Worm (Caenorhabditis elegans) whole organism, young adult: Measurements from ENCODE around the gene ddr-2.

Experiments used
- F39B2.1 ChIP-seq: fragments of 200-800 bp; sonication (Bioruptor generic); IDR thresholded peaks from 2 replicates; pipeline ENCODE4 v1.3.6; 2022; ENCODE audit warnings: missing genetic modification reagents, missing genetic modification characterization, missing compliant biosample characterization
- F57A8.1 ChIP-seq: fragments of 200-800 bp; sonication (Bioruptor generic); optimal IDR thresholded peaks from 2 replicates; lab custom pipeline; 2018; ENCODE audit warnings: mild to moderate bottlenecking, missing genetic modification characterization, moderate library complexity, missing compliant biosample characterization
- K11D2.4 ChIP-seq: fragments of 200-800 bp; sonication (Bioruptor generic); IDR thresholded peaks from 2 replicates; pipeline ENCODE4 v1.3.6; 2022; ENCODE audit warnings: missing genetic modification reagents, missing genetic modification characterization, missing compliant biosample characterization
- K12H6.12 ChIP-seq: fragments of 200-800 bp; sonication (Bioruptor generic); optimal IDR thresholded peaks from 2 replicates; lab custom pipeline; 2018; ENCODE audit warnings: mild to moderate bottlenecking, missing genetic modification characterization, missing compliant biosample characterization
- Y95B8A.8 ChIP-seq: fragments of 200-800 bp; sonication (Bioruptor generic); IDR thresholded peaks from 2 replicates; pipeline ENCODE4 v1.3.6; 2022; ENCODE audit warnings: missing genetic modification reagents, missing genetic modification characterization, missing compliant biosample characterization
- ama-1 ChIP-seq, 3 experiments: fragments of 150-350 bp in 1 of 3; sonication (generic microtip) in 2 of 3; optimal IDR thresholded peaks; 2 replicates each; lab custom pipeline; 2014 to 2018; ENCODE audit warnings: missing biosample characterization in 2 of 3, missing genetic modification characterization in 2 of 3, missing genetic modification reagents in 2 of 3
- aptf-3 ChIP-seq: fragments of 200-800 bp; sonication (Bioruptor generic); IDR thresholded peaks from 2 replicates; pipeline ENCODE4 v1.3.6; 2022; ENCODE audit warnings: missing genetic modification characterization, missing compliant biosample characterization
- ceh-27 ChIP-seq: fragments of 200-800 bp; sonication (Bioruptor generic); optimal IDR thresholded peaks from 2 replicates; lab custom pipeline; 2018; ENCODE audit warnings: mild to moderate bottlenecking, missing genetic modification characterization, moderate library complexity, missing compliant biosample characterization
- ceh-58 ChIP-seq: fragments of 200-800 bp; sonication (Bioruptor generic); IDR thresholded peaks from 2 replicates; pipeline ENCODE4 v1.3.6; 2022; ENCODE audit warnings: missing genetic modification characterization, missing compliant biosample characterization
- ceh-91 ChIP-seq: fragments of 200-800 bp; sonication (Bioruptor generic); IDR thresholded peaks from 2 replicates; pipeline ENCODE4 v1.3.6; 2022; ENCODE audit warnings: missing genetic modification reagents, missing genetic modification characterization, missing compliant biosample characterization
- egl-18 ChIP-seq: fragments of 200-800 bp; sonication (Bioruptor generic); IDR thresholded peaks from 2 replicates; pipeline ENCODE4 v1.3.6; 2022; ENCODE audit warnings: missing genetic modification reagents, missing genetic modification characterization, missing compliant biosample characterization
- egrh-3 ChIP-seq: fragments of 200-800 bp; sonication (Bioruptor generic); IDR thresholded peaks from 2 replicates; pipeline ENCODE4 v1.3.6; 2022; ENCODE audit warnings: missing genetic modification reagents, missing genetic modification characterization, missing compliant biosample characterization
- hmg-20 ChIP-seq: fragments of 200-800 bp; sonication (Bioruptor generic); IDR thresholded peaks from 2 replicates; pipeline ENCODE4 v1.3.6; 2022; ENCODE audit warnings: missing genetic modification reagents, missing genetic modification characterization, missing compliant biosample characterization
- hsf-1 ChIP-seq: fragments of 200-800 bp; sonication (Bioruptor generic); IDR thresholded peaks from 2 replicates; pipeline ENCODE4 v1.3.6; 2022; ENCODE audit warnings: missing genetic modification reagents, missing genetic modification characterization, missing compliant biosample characterization
- lir-1 ChIP-seq: fragments of 200-800 bp; sonication (Bioruptor generic); conservative IDR thresholded peaks from 2 replicates; pipeline ENCODE4 v1.3.6; 2022; ENCODE audit warnings: missing genetic modification reagents, missing genetic modification characterization, missing compliant biosample characterization
- nhr-80 ChIP-seq: sonication (generic microtip); optimal IDR thresholded peaks from 2 replicates; lab custom pipeline; 2016; ENCODE audit warnings: missing genetic modification characterization, missing compliant biosample characterization
- pbrm-1 ChIP-seq: fragments of 200-800 bp; sonication (Bioruptor generic); IDR thresholded peaks from 2 replicates; pipeline ENCODE4 v1.3.6; 2022; ENCODE audit warnings: missing genetic modification reagents, missing genetic modification characterization, missing compliant biosample characterization
- repo-1 ChIP-seq: sonication (generic microtip); optimal IDR thresholded peaks from 2 replicates; lab custom pipeline; 2017; ENCODE audit warnings: mild to moderate bottlenecking, missing genetic modification characterization, missing compliant biosample characterization
- sdz-38 ChIP-seq: sonication (generic microtip); optimal IDR thresholded peaks from 2 replicates; lab custom pipeline; 2016; ENCODE audit warnings: missing genotype, missing genetic modification characterization, missing compliant biosample characterization
- sea-2 ChIP-seq: fragments of 200-800 bp; sonication (Bioruptor generic); IDR thresholded peaks from 2 replicates; pipeline ENCODE4 v1.3.6; 2022; ENCODE audit warnings: missing genetic modification characterization, missing compliant biosample characterization
- snpc-1.1 ChIP-seq: sonication (generic microtip); optimal IDR thresholded peaks from 2 replicates; lab custom pipeline; 2017; ENCODE audit warnings: missing genetic modification characterization, mild to moderate bottlenecking, missing compliant biosample characterization, antibody characterized with exemption, moderate library complexity, missing genotype, missing genetic modification reagents; ENCODE audit not compliant: insufficient read depth
- snpc-4 ChIP-seq, 5 experiments: fragments of 150-350 bp in 1 of 5; sonication (generic microtip) in 4 of 5; optimal IDR thresholded peaks; 2 replicates each; lab custom pipeline; 2014 to 2018; ENCODE audit warnings: missing genetic modification characterization in 5 of 5, missing biosample characterization in 3 of 5, antibody characterized with exemption in 2 of 5, mild to moderate bottlenecking in 2 of 5, missing compliant biosample characterization in 2 of 5, missing genotype in 2 of 5, moderate library complexity in 2 of 5, missing genetic modification reagents in 1 of 5
- somi-1 ChIP-seq: fragments of 200-800 bp; sonication (Bioruptor generic); optimal IDR thresholded peaks from 2 replicates; lab custom pipeline; 2018; ENCODE audit warnings: mild to moderate bottlenecking, missing genetic modification characterization, missing compliant biosample characterization
- tbp1 ChIP-seq: fragments of 200-800 bp; sonication (Bioruptor generic); optimal IDR thresholded peaks from 2 replicates; lab custom pipeline; 2018; ENCODE audit warnings: mild to moderate bottlenecking, missing genetic modification characterization, missing compliant biosample characterization
- tbx-9 ChIP-seq: sonication (generic microtip); optimal IDR thresholded peaks from 2 replicates; lab custom pipeline; 2016; ENCODE audit warnings: borderline replicate concordance, missing genetic modification characterization, inconsistent platforms, missing compliant biosample characterization
- xnd-1 ChIP-seq: sonication (generic microtip); optimal IDR thresholded peaks from 2 replicates; lab custom pipeline; 2016; ENCODE audit warnings: missing genotype, missing genetic modification reagents, missing genetic modification characterization, missing compliant biosample characterization
- zfh-2 ChIP-seq: fragments of 200-800 bp; sonication (Bioruptor generic); conservative IDR thresholded peaks from 2 replicates; pipeline ENCODE4 v1.3.6; 2022; ENCODE audit warnings: missing genetic modification reagents, missing genetic modification characterization, missing compliant biosample characterization
- ztf-25 ChIP-seq: fragments of 200-800 bp; sonication (Bioruptor generic); IDR thresholded peaks from 2 replicates; pipeline ENCODE4 v1.3.6; 2022; ENCODE audit warnings: missing genetic modification reagents, missing genetic modification characterization, missing compliant biosample characterization

Gene ddr-2

ce11 chrX:3304068-3304467, 11.0 kb upstream of the ddr-2 start, which contains the start of gene F11D5.7:
F11D5.7 (plus strand) TSS chrX:3304368.
- no peak for TF ChIP-seq ztf-25
- TF ChIP-seq repo-1 (tag; lab: Kevin White, UChicago) = no peak
- TF ChIP-seq tbp1 = no peak
- TF ChIP-seq egrh-3 = no peak
- TF ChIP-seq snpc-1.1 (tag; lab: Kevin White, UChicago) = no peak
- TF ChIP-seq sdz-38 (tag; lab: Kevin White, UChicago) = no peak
- TF ChIP-seq sea-2 (GFP tag; lab: Robert Waterston, UW) = no peak
- TF ChIP-seq tbx-9 (tag; lab: Kevin White, UChicago) = no peak
- TF ChIP-seq snpc-4 (GFP tag; optimal IDR thresholded peaks at IDR 0.05; lab: Kevin White, UChicago) = no peak
- TF ChIP-seq snpc-4 (tag; optimal IDR thresholded peaks at IDR 0.05; lab: Kevin White, UChicago) = no peak
- TF ChIP-seq ceh-58 = no peak
- TF ChIP-seq Y95B8A.8 (GFP tag; lab: Robert Waterston, UW) = no peak
- no peak for TF ChIP-seq F57A8.1
- TF ChIP-seq K12H6.12 (tag; lab: Kevin White, UChicago) = no peak
- TF ChIP-seq hmg-20 = no peak
- no peak for TF ChIP-seq aptf-3 (GFP tag; lab: Robert Waterston, UW)
- no peak for TF ChIP-seq ama-1 (optimal IDR thresholded peaks at IDR 0.05; lab: Kevin White, UChicago)
- no peak for TF ChIP-seq ama-1 (GFP tag; optimal IDR thresholded peaks at IDR 0.05; lab: Kevin White, UChicago)
- no peak for TF ChIP-seq lir-1
- TF ChIP-seq, all 124 proteins: peak for 0

ce11 chrX:3306594-3307296, 8.4 kb upstream of the ddr-2 start:
- TF ChIP-seq ceh-91 (no peak), nhr-80 (tag; lab: Kevin White, UChicago) (peak; percentile 93)

ce11 chrX:3310702-3311101, 4.4 kb upstream of the ddr-2 start:
- TF ChIP-seq F39B2.1 (GFP tag; lab: Robert Waterston, UW) (no peak), ceh-27 (GFP tag; lab: Kevin White, UChicago) (no peak)

DNA sequence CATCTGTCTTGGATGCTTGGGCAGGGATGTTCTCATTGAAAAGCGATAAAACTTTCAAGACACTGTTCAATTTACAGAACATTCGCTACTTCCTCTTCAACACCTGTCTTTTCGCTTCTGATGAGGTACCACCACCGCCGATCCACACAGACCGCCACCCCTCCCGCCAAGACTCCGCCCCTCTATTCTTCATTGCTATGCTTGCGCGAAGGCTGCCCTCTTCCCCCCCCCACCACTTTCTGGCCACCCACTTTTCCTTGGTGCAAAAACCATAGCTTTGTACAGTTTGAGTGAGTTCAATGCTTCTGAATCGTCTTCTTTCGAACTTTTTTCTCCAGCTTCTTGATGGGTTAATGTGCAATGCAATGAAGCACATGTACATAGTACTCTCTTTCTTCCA, 1.2 kb upstream of the ddr-2 start:
- no peak for TF ChIP-seq hsf-1 (GFP tag; lab: Robert Waterston, UW)
- TF ChIP-seq pbrm-1 (GFP tag; lab: Robert Waterston, UW) = 0 out of 2 replicates have a peak, but pooled peaks have one; percentile 7
- TF ChIP-seq egl-18 = no peak
- no peak; the same call in 1 of the 2 replicates for TF ChIP-seq zfh-2

- TF ChIP-seq hmg-20 (no peak), Y95B8A.8 (GFP tag; lab: Robert Waterston, UW) (no peak), K11D2.4 (GFP tag; lab: Robert Waterston, UW) (no peak), ceh-27 (GFP tag; lab: Kevin White, UChicago) (no peak), somi-1 (GFP tag; lab: Kevin White, UChicago) (no peak), xnd-1 (tag; lab: Kevin White, UChicago) (no peak), ama-1 (optimal IDR thresholded peaks at IDR 0.05; lab: Kevin White, UChicago) (no peak), ama-1 (GFP tag; optimal IDR thresholded peaks at IDR 0.05; lab: Kevin White, UChicago) (no peak)
Observed at ce11 chrX:3315891-3316657, 960 bp downstream of the ddr-2 start.
